Worm (Caenorhabditis elegans): ENCODE results near the gene gst-16.
A peak's percentile ranks its signal among the peaks of the same experiment; 100 is the strongest.

DNA sequence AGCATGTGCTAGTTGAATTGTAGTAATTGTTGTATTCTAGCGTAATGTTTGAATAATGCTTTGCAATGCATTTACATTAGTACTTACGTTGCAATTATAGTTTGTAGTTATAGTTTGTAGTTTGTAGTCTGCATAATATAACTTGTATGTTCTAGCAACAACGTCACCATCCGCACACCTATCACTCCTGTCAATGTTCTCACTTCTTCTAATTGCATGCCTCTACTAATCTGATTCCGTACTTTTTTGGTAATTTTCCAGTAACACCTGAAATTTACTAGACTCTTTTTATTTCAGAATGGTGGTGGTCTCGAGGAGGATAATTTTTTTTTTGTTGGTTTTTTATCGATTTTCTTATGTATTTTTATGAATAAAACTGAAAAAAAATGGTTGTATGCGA is 12.4 kb upstream of the gst-16 start:
- TF ChIP-seq mes-2 (tag; optimal IDR thresholded peaks at IDR 0.05; ENCODE audit: poor library complexity, severe bottlenecking): peak; percentile 0
- TF ChIP-seq mdl-1 (tag; optimal IDR thresholded peaks at IDR 0.05): no peak
- no peak for TF ChIP-seq cey-2 (tag; optimal IDR thresholded peaks at IDR 0.05; ENCODE audit: borderline replicate concordance, insufficient read depth)
- peak; percentile 10 for TF ChIP-seq nhr-25 (tag; optimal IDR thresholded peaks at IDR 0.05; ENCODE audit: borderline replicate concordance, insufficient read depth)
- no peak for TF ChIP-seq nhr-102 (tag; optimal IDR thresholded peaks at IDR 0.05)
- no peak for TF ChIP-seq pha-4 (GFP tag; IDR thresholded peaks at IDR 0.05)
- no peak for TF ChIP-seq pha-4 (tag; optimal IDR thresholded peaks at IDR 0.05)
- no peak for TF ChIP-seq snpc-1.2 (GFP tag; IDR thresholded peaks at IDR 0.05)
- TF ChIP-seq F10B5.3 (tag; optimal IDR thresholded peaks at IDR 0.05): no peak
- TF ChIP-seq zag-1 (tag; optimal IDR thresholded peaks at IDR 0.05): no peak
- TF ChIP-seq nhr-11 (tag; optimal IDR thresholded peaks at IDR 0.05): no peak
- TF ChIP-seq rbr-2 (tag; optimal IDR thresholded peaks at IDR 0.05): no peak
- no peak for TF ChIP-seq spr-3 (GFP tag; optimal IDR thresholded peaks at IDR 0.05)
- no peak for TF ChIP-seq lin-15B (tag; optimal IDR thresholded peaks at IDR 0.05)
- no peak for TF ChIP-seq ceh-28 (tag; optimal IDR thresholded peaks at IDR 0.05)

Measured in whole organism, L4 larva.